Fruit fly (Drosophila melanogaster): ENCODE measurements around the gene CG7102.

The CG7102 gene

DNA sequence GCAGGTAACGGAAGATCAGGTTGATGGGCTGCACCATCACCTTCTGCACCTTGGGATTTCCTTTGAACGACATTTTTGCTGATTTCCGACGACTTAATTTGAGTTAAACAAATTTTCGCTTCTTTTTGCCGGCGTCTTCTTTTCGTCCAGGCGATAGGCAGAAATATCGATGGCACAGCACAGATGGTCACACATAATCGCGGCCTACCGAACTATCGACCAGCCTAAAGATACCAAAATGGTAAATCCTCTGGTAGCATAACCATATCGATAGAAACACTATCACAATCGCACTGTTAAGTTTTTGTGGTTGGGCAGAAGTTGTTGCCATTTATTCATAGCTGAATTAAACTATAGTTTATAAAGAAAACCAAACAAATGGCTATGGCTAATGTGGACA, 2.0 kb downstream of the CG7102 start, which contains the start of the genes SmE and CG34132 (continued):
- TF ChIP-seq CG6272 (GFP tag; IDR thresholded peaks at IDR 0.05) (no peak), pzg (GFP tag; optimal IDR thresholded peaks at IDR 0.05) (peak; percentile 88), CG34224 (GFP tag; IDR thresholded peaks at IDR 0.05; ENCODE audit: partially characterized antibody) (peak; percentile 92), D19A (tag; optimal IDR thresholded peaks at IDR 0.05) (no peak), peb (GFP tag; IDR thresholded peaks at IDR 0.05) (no peak), CG8388 (GFP tag; optimal IDR thresholded peaks at IDR 0.05) (no peak), pros (GFP tag; optimal IDR thresholded peaks at IDR 0.05) (no peak), CG32772 (GFP tag; IDR thresholded peaks at IDR 0.05) (no peak), dpn (GFP tag; optimal IDR thresholded peaks at IDR 0.05) (peak in 1 of 2 experiments; percentile 3), CG16779 (GFP tag; IDR thresholded peaks at IDR 0.05) (no peak), Usf (GFP tag; optimal IDR thresholded peaks at IDR 0.05) (no peak), eyg (GFP tag; optimal IDR thresholded peaks at IDR 0.05) (no peak), CG12391 (tag; optimal IDR thresholded peaks at IDR 0.05) (no peak), CG2202 (tag; optimal IDR thresholded peaks at IDR 0.05) (no peak), CG31224 (GFP tag; IDR thresholded peaks at IDR 0.05) (no peak), H2.0 (GFP tag; IDR thresholded peaks at IDR 0.05) (no peak), CG30431 (GFP tag; optimal IDR thresholded peaks at IDR 0.05) (no peak), tap (tag; optimal IDR thresholded peaks at IDR 0.05) (no peak), gro (GFP tag; optimal IDR thresholded peaks at IDR 0.05) (no peak), CG43689 (GFP tag; IDR thresholded peaks at IDR 0.05) (no peak), Pdp1 (GFP tag; optimal IDR thresholded peaks at IDR 0.05) (peak in 1 of 2 experiments; percentile 54), Eip74EF (GFP tag; optimal IDR thresholded peaks at IDR 0.05) (no peak), Chrac-16 (GFP tag; optimal IDR thresholded peaks at IDR 0.05) (no peak), run (tag; optimal IDR thresholded peaks at IDR 0.05) (no peak), Dbx (GFP tag; IDR thresholded peaks at IDR 0.05) (no peak), pho (GFP tag; optimal IDR thresholded peaks at IDR 0.05) (no peak), CG11247 (GFP tag; IDR thresholded peaks at IDR 0.05) (no peak), Med (GFP tag) (peak; percentile 2), CG2120 (GFP tag; optimal IDR thresholded peaks at IDR 0.05) (no peak), phol (tag; optimal IDR thresholded peaks at IDR 0.05) (peak; percentile 30), ro (GFP tag; IDR thresholded peaks at IDR 0.05) (no peak), CG12769 (tag; optimal IDR thresholded peaks at IDR 0.05) (no peak), CG13424 (tag; optimal IDR thresholded peaks at IDR 0.05) (no peak), CG4617 (GFP tag; optimal IDR thresholded peaks at IDR 0.05; ENCODE audit: borderline replicate concordance) (peak; percentile 26), B-H2 (GFP tag; optimal IDR thresholded peaks at IDR 0.05) (no peak), org-1 (GFP tag; optimal IDR thresholded peaks at IDR 0.05) (no peak), CG15514 (GFP tag; optimal IDR thresholded peaks at IDR 0.05) (no peak), scrt (GFP tag; optimal IDR thresholded peaks at IDR 0.05) (no peak), CG1647 (GFP tag; optimal IDR thresholded peaks at IDR 0.05) (no peak), Optix (GFP tag; IDR thresholded peaks at IDR 0.05) (no peak), CG16815 (GFP tag; optimal IDR thresholded peaks at IDR 0.05) (no peak), Awh (GFP tag; IDR thresholded peaks at IDR 0.05) (no peak), onecut (GFP tag; IDR thresholded peaks at IDR 0.05) (no peak), bigmax (GFP tag; optimal IDR thresholded peaks at IDR 0.05) (peak; percentile 67), BEAF-32 (GFP tag; optimal IDR thresholded peaks at IDR 0.05) (peak; percentile 93), psq (GFP tag; optimal IDR thresholded peaks at IDR 0.05) (no peak), CG12104 (GFP tag; optimal IDR thresholded peaks at IDR 0.05) (no peak), bowl (GFP tag; IDR thresholded peaks at IDR 0.05) (no peak), CG6254 (GFP tag; optimal IDR thresholded peaks at IDR 0.05) (no peak), CG2199 (GFP tag; IDR thresholded peaks at IDR 0.05) (0 out of 3 replicates have a peak, but pooled peaks have one; percentile 36), seq (GFP tag; IDR thresholded peaks at IDR 0.05) (no peak)
